Worm (Caenorhabditis elegans) whole organism, late embryonic: Measurements from ENCODE around the gene irld-51.

ENCODE experiments used
- F13H6.1 ChIP-seq: sonication (generic microtip); optimal IDR thresholded peaks from 2 replicates; lab custom pipeline; 2016; ENCODE audit warnings: missing genetic modification characterization, missing compliant biosample characterization
- K02D7.2 ChIP-seq: sonication (generic microtip); optimal IDR thresholded peaks from 2 replicates; lab custom pipeline; 2017; ENCODE audit warnings: mild to moderate bottlenecking, missing genetic modification characterization, missing compliant biosample characterization
- K09A11.1 ChIP-seq: sonication (generic microtip); optimal IDR thresholded peaks from 2 replicates; lab custom pipeline; 2017; ENCODE audit warnings: antibody characterized with exemption, mild to moderate bottlenecking, missing genetic modification characterization, missing compliant biosample characterization; ENCODE audit not compliant: insufficient read depth
- T23F11.4 ChIP-seq: fragments of 200-800 bp; sonication (Bioruptor generic); optimal IDR thresholded peaks from 2 replicates; lab custom pipeline; 2018; ENCODE audit warnings: mild to moderate bottlenecking, missing genetic modification characterization, missing compliant biosample characterization
- ceh-14 ChIP-seq: sonication (generic microtip); optimal IDR thresholded peaks from 2 replicates; lab custom pipeline; 2016; ENCODE audit warnings: missing genotype, missing genetic modification characterization, missing compliant biosample characterization
- ceh-19 ChIP-seq: fragments of 200-800 bp; sonication (Bioruptor generic); optimal IDR thresholded peaks from 2 replicates; lab custom pipeline; 2018; ENCODE audit warnings: mild to moderate bottlenecking, missing genetic modification characterization, missing compliant biosample characterization
- ceh-22 ChIP-seq: sonication (generic microtip); optimal IDR thresholded peaks from 2 replicates; lab custom pipeline; 2017; ENCODE audit warnings: missing biosample characterization, missing genetic modification characterization
- ceh-31 ChIP-seq: sonication (generic microtip); optimal IDR thresholded peaks from 2 replicates; lab custom pipeline; 2016; ENCODE audit warnings: missing genetic modification characterization, missing compliant biosample characterization
- ceh-45 ChIP-seq: fragments of 200-800 bp; sonication (Bioruptor generic); IDR thresholded peaks from 2 replicates; pipeline ENCODE4 v1.3.6; 2022; ENCODE audit warnings: missing genetic modification reagents, missing genetic modification characterization, missing compliant biosample characterization
- ceh-6 ChIP-seq: fragments of 200-800 bp; sonication (Bioruptor generic); optimal IDR thresholded peaks from 2 replicates; lab custom pipeline; 2018; ENCODE audit warnings: mild to moderate bottlenecking, missing genetic modification characterization, missing compliant biosample characterization
- che-1 ChIP-seq: sonication (generic microtip); optimal IDR thresholded peaks from 2 replicates; lab custom pipeline; 2016; ENCODE audit warnings: mild to moderate bottlenecking, missing genetic modification characterization, missing compliant biosample characterization
- elt-2 ChIP-seq: sonication (generic microtip); optimal IDR thresholded peaks from 2 replicates; lab custom pipeline; 2016; ENCODE audit warnings: missing genetic modification reagents, missing genetic modification characterization, missing compliant biosample characterization
- elt-4 ChIP-seq: sonication (generic microtip); optimal IDR thresholded peaks from 2 replicates; lab custom pipeline; 2016; ENCODE audit warnings: missing genetic modification characterization, missing compliant biosample characterization
- ets-4 ChIP-seq: sonication (generic microtip); optimal IDR thresholded peaks from 2 replicates; lab custom pipeline; 2016; ENCODE audit warnings: missing genetic modification characterization, missing compliant biosample characterization
- eyg-1 ChIP-seq: sonication (generic microtip); optimal IDR thresholded peaks from 2 replicates; lab custom pipeline; 2016; ENCODE audit warnings: missing genotype, missing genetic modification characterization, missing compliant biosample characterization
- fax-1 ChIP-seq: sonication (generic microtip); optimal IDR thresholded peaks from 2 replicates; lab custom pipeline; 2016; ENCODE audit warnings: missing genotype, missing genetic modification characterization, missing compliant biosample characterization
- hlh-30 ChIP-seq: sonication (generic microtip); optimal IDR thresholded peaks from 2 replicates; lab custom pipeline; 2017; ENCODE audit warnings: antibody characterized with exemption, missing genetic modification characterization, missing compliant biosample characterization; ENCODE audit not compliant: insufficient read depth
- hlh-6 ChIP-seq: sonication (generic microtip); optimal IDR thresholded peaks from 2 replicates; lab custom pipeline; 2016; ENCODE audit warnings: missing genotype, missing genetic modification characterization, missing compliant biosample characterization
- hlh-8 ChIP-seq: sonication (generic microtip); optimal IDR thresholded peaks from 2 replicates; lab custom pipeline; 2016; ENCODE audit warnings: missing genotype, missing genetic modification characterization, missing compliant biosample characterization
- lim-6 ChIP-seq: sonication (generic microtip); optimal IDR thresholded peaks from 2 replicates; lab custom pipeline; 2016; ENCODE audit warnings: missing genetic modification characterization, missing compliant biosample characterization
- nfya-1 ChIP-seq: sonication (generic microtip); optimal IDR thresholded peaks from 2 replicates; lab custom pipeline; 2017; ENCODE audit warnings: missing genetic modification characterization, mild to moderate bottlenecking, missing compliant biosample characterization, antibody characterized with exemption, moderate library complexity
- nhr-11 ChIP-seq: fragments of 150-350 bp; optimal IDR thresholded peaks from 2 replicates; lab custom pipeline; 2014; ENCODE audit warnings: missing biosample characterization, missing genetic modification characterization
- nhr-232 ChIP-seq: sonication (generic microtip); optimal IDR thresholded peaks from 2 replicates; lab custom pipeline; 2016; ENCODE audit warnings: missing genetic modification characterization, missing compliant biosample characterization
- pat-9 ChIP-seq: fragments of 200-800 bp; sonication (Bioruptor generic); optimal IDR thresholded peaks from 2 replicates; lab custom pipeline; 2018; ENCODE audit warnings: mild to moderate bottlenecking, missing genetic modification characterization, moderate library complexity, missing compliant biosample characterization
- pha-2 ChIP-seq: sonication (generic microtip); optimal IDR thresholded peaks from 2 replicates; lab custom pipeline; 2017; ENCODE audit warnings: mild to moderate bottlenecking, missing genetic modification characterization, missing compliant biosample characterization
- pha-4 ChIP-seq: fragments of 150-350 bp; optimal IDR thresholded peaks from 2 replicates; lab custom pipeline; 2018; ENCODE audit warnings: missing biosample characterization, missing genetic modification reagents, missing genetic modification characterization
- pqm-1 ChIP-seq: sonication (generic microtip); optimal IDR thresholded peaks from 2 replicates; lab custom pipeline; 2016; ENCODE audit warnings: missing genetic modification characterization, missing compliant biosample characterization
- pros-1 ChIP-seq: fragments of 150-350 bp; optimal IDR thresholded peaks from 2 replicates; lab custom pipeline; 2014; ENCODE audit warnings: missing biosample characterization, missing genetic modification reagents, missing genetic modification characterization
- rnt-1 ChIP-seq: sonication (generic microtip); optimal IDR thresholded peaks from 2 replicates; lab custom pipeline; 2016; ENCODE audit warnings: missing genetic modification characterization, missing compliant biosample characterization
- sdc-2 ChIP-seq: sonication (generic microtip); optimal IDR thresholded peaks from 2 replicates; lab custom pipeline; 2016; ENCODE audit warnings: missing genotype, missing genetic modification characterization, missing compliant biosample characterization
- syd-9 ChIP-seq: sonication (generic microtip); optimal IDR thresholded peaks from 2 replicates; lab custom pipeline; 2016; ENCODE audit warnings: mild to moderate bottlenecking, missing genetic modification characterization, moderate library complexity, missing compliant biosample characterization
- tbx-7 ChIP-seq: sonication (generic microtip); optimal IDR thresholded peaks from 2 replicates; lab custom pipeline; 2016; ENCODE audit warnings: missing genotype, missing genetic modification characterization, missing compliant biosample characterization
- ttx-3 ChIP-seq: sonication (generic microtip); optimal IDR thresholded peaks from 2 replicates; lab custom pipeline; 2016; ENCODE audit warnings: missing genetic modification reagents, missing genetic modification characterization, missing compliant biosample characterization
- unc-3 ChIP-seq, 2 experiments: fragments of 200-800 bp in 1 of 2; sonication (Bioruptor generic) in 1 of 2; sonication (generic microtip) in 1 of 2; conservative IDR thresholded peaks in 1 of 2; optimal IDR thresholded peaks in 1 of 2; 2 replicates each; pipeline versions ENCODE4 v1.3.6 to Lab custom; 2016 to 2022; ENCODE audit warnings: missing compliant biosample characterization in 2 of 2, missing genetic modification characterization in 2 of 2, missing genetic modification reagents in 1 of 2
- unc-42 ChIP-seq: sonication (generic microtip); optimal IDR thresholded peaks from 2 replicates; lab custom pipeline; 2016; ENCODE audit warnings: missing genotype, missing genetic modification characterization, missing compliant biosample characterization
- unc-55 ChIP-seq: sonication (generic microtip); optimal IDR thresholded peaks from 2 replicates; lab custom pipeline; 2017; ENCODE audit warnings: missing biosample characterization, missing genetic modification reagents, missing genetic modification characterization
- zip-5 ChIP-seq: sonication (generic microtip); optimal IDR thresholded peaks from 2 replicates; lab custom pipeline; 2016; ENCODE audit warnings: missing genetic modification characterization, missing compliant biosample characterization
- ztf-16 ChIP-seq: sonication (generic microtip); optimal IDR thresholded peaks from 2 replicates; lab custom pipeline; 2017; ENCODE audit warnings: missing genetic modification characterization, missing compliant biosample characterization

The irld-51 gene

ce11 chrII:2934354-2934753, 18.2 kb downstream of the irld-51 start, which contains the start of gene irld-67:
irld-67 (minus strand) TSS chrII:2934454.
- TF ChIP-seq pha-4 (tag; lab: Kevin White, UChicago) (no peak), elt-2 (tag; lab: Kevin White, UChicago) (no peak), pha-2 (tag; lab: Kevin White, UChicago) (no peak), sdc-2 (tag; lab: Kevin White, UChicago) (no peak), pat-9 (tag; lab: Kevin White, UChicago) (no peak), ceh-31 (tag; lab: Kevin White, UChicago) (no peak), ceh-45 (GFP tag; lab: Robert Waterston, UW) (no peak), nhr-232 (tag; lab: Kevin White, UChicago) (no peak), eyg-1 (tag; lab: Kevin White, UChicago) (no peak), unc-3 (GFP tag; conservative IDR thresholded peaks at IDR 0.05; lab: Robert Waterston, UW) (no peak), unc-3 (tag; optimal IDR thresholded peaks at IDR 0.05; lab: Kevin White, UChicago) (no peak), ceh-19 (no peak), nhr-11 (tag; lab: Kevin White, UChicago) (no peak), rnt-1 (no peak), hlh-30 (tag; lab: Kevin White, UChicago) (no peak), T23F11.4 (GFP tag; lab: Kevin White, UChicago) (no peak)
- TF ChIP-seq, all 69 proteins: peak for 0

ce11 chrII:2931564-2931963, 21.0 kb downstream of the irld-51 start:
- no peak for TF ChIP-seq che-1
- TF ChIP-seq syd-9 (tag; lab: Kevin White, UChicago) = no peak
- no peak for TF ChIP-seq K09A11.1 (tag; lab: Kevin White, UChicago)
- no peak for TF ChIP-seq hlh-8 (tag; lab: Kevin White, UChicago)
- no peak for TF ChIP-seq ceh-6 (GFP tag; lab: Kevin White, UChicago)
- no peak for TF ChIP-seq K02D7.2
- TF ChIP-seq unc-55 (GFP tag; lab: Kevin White, UChicago) = no peak
- TF ChIP-seq zip-5 (tag; lab: Kevin White, UChicago) = no peak
- TF ChIP-seq unc-42 = no peak
- TF ChIP-seq F13H6.1 (tag; lab: Kevin White, UChicago) = no peak
- TF ChIP-seq ceh-31 (tag; lab: Kevin White, UChicago) = no peak
- no peak for TF ChIP-seq ztf-16
- no peak for TF ChIP-seq pqm-1 (tag; lab: Kevin White, UChicago)
- no peak for TF ChIP-seq nfya-1

ce11 chrII:2930499-2930898, 22.0 kb downstream of the irld-51 start, which contains the start of the genes irld-64 and irld-63:
irld-64 (minus strand) TSS chrII:2930599.
irld-63 (plus strand) TSS chrII:2930728.
- TF ChIP-seq hlh-6 (no peak), lim-6 (tag; lab: Kevin White, UChicago) (no peak), pros-1 (no peak), ceh-14 (tag; lab: Kevin White, UChicago) (no peak), ceh-22 (tag; lab: Kevin White, UChicago) (no peak), ttx-3 (tag; lab: Kevin White, UChicago) (no peak), elt-4 (tag; lab: Kevin White, UChicago) (no peak), tbx-7 (tag; lab: Kevin White, UChicago) (no peak), fax-1 (tag; lab: Kevin White, UChicago) (no peak), pha-2 (tag; lab: Kevin White, UChicago) (no peak), ets-4 (tag; lab: Kevin White, UChicago) (no peak)
